Fruit fly (Drosophila melanogaster) Kc167 (cell line): ENCODE measurements around the gene Nckx30C.

Source experiments
- Myc ChIP-seq: fragments of >200 bp; optimal IDR thresholded peaks from 2 replicates; lab custom pipeline; 2017; ENCODE audit warnings: missing external identifiers
- Sin3A ChIP-seq: fragments of >200 bp; optimal IDR thresholded peaks from 2 replicates; lab custom pipeline; 2018; ENCODE audit warnings: missing external identifiers
- h ChIP-seq: fragments of >200 bp; optimal IDR thresholded peaks from 3 replicates; lab custom pipeline; 2018; ENCODE audit warnings: missing external identifiers
- insv ChIP-seq: fragments of >200 bp; optimal IDR thresholded peaks from 3 replicates; lab custom pipeline; 2018; ENCODE audit warnings: missing external identifiers
- psq ChIP-seq: fragments of >200 bp; optimal IDR thresholded peaks from 2 replicates; lab custom pipeline; 2017; ENCODE audit warnings: missing external identifiers
- ttk ChIP-seq: sonication (Bioruptor generic); optimal IDR thresholded peaks from 2 replicates; lab custom pipeline; 2017; ENCODE audit warnings: missing external identifiers

The Nckx30C gene

dm6 chr2L:9739685-9740084 is 6.6 kb downstream of the Nckx30C start:
- no peak for TF ChIP-seq ttk (lab: Kevin White, UChicago)
- no peak for TF ChIP-seq Myc (lab: Kevin White, UChicago)
- TF ChIP-seq h (lab: Kevin White, UChicago), result no peak
- TF ChIP-seq Sin3A, result no peak
- TF ChIP-seq psq (lab: Kevin White, UChicago), result no peak
- no peak for TF ChIP-seq insv

dm6 chr2L:9737803-9738202 is 8.5 kb downstream of the Nckx30C start:
- TF ChIP-seq Sin3A, result no peak
- no peak for TF ChIP-seq insv
- no peak for TF ChIP-seq psq (lab: Kevin White, UChicago)
- TF ChIP-seq Myc (lab: Kevin White, UChicago), result no peak

DNA sequence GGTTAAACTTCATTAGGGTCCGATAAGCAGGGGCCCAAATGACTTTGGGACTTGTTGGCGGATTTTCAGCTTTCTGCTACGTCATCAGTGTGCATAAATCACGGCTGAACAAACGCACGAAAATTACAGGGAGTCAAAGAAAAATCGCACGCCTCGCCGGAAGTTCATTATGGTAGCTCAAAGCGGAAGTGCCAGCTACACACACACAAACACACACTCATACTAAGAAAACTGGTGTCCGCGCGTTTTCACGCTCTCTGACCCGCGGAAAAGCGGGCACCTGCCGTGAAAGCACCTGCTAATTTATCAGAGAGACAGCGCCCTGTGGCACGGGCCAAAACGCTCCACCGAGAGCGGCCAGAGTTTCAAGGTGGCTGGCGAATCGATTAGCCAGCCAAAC is 8.9 kb downstream of the Nckx30C start:
- TF ChIP-seq ttk (lab: Kevin White, UChicago), result no peak
- no peak for TF ChIP-seq insv
- TF ChIP-seq psq (lab: Kevin White, UChicago), result no peak

dm6 chr2L:9736000-9736695 is 10.1 kb downstream of the Nckx30C start, which contains the start of gene CG13117:
CG13117 (plus strand) TSS chr2L:9736645.
- TF ChIP-seq h (lab: Kevin White, UChicago) (no peak), Sin3A (no peak), psq (lab: Kevin White, UChicago) (no peak), ttk (lab: Kevin White, UChicago) (no peak), Myc (lab: Kevin White, UChicago) (no peak), insv (no peak)

DNA sequence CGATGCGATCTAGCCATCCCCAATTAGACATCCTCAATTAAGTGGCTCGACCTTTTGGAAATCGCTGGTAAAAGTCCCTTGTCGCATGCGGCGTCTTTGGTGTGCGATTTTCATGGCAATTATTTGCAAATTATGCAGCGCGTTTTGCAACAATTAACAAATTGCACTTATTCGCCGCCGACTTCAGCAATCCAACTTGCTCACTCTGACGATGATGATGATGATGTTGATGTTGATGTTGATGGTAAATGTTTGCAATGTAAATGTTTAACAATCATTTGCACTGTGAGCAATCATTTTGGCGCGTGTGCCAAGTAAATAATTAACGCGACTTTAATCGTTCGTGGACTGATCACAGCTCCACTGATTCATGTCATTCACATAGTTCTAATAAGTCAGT is 12.2 kb downstream of the Nckx30C start:
- no peak for TF ChIP-seq psq (lab: Kevin White, UChicago)
- no peak for TF ChIP-seq h (lab: Kevin White, UChicago)
- TF ChIP-seq ttk (lab: Kevin White, UChicago), result no peak
- TF ChIP-seq insv, result no peak
- no peak for TF ChIP-seq Myc (lab: Kevin White, UChicago)
- TF ChIP-seq Sin3A, result no peak

- TF ChIP-seq h (lab: Kevin White, UChicago), result no peak
- TF ChIP-seq Sin3A, result no peak
- no peak for TF ChIP-seq psq (lab: Kevin White, UChicago)
- TF ChIP-seq Myc (lab: Kevin White, UChicago), result no peak
- no peak for TF ChIP-seq ttk (lab: Kevin White, UChicago)
Measured at dm6 chr2L:9731269-9731668, 15.0 kb downstream of the Nckx30C start.

DNA sequence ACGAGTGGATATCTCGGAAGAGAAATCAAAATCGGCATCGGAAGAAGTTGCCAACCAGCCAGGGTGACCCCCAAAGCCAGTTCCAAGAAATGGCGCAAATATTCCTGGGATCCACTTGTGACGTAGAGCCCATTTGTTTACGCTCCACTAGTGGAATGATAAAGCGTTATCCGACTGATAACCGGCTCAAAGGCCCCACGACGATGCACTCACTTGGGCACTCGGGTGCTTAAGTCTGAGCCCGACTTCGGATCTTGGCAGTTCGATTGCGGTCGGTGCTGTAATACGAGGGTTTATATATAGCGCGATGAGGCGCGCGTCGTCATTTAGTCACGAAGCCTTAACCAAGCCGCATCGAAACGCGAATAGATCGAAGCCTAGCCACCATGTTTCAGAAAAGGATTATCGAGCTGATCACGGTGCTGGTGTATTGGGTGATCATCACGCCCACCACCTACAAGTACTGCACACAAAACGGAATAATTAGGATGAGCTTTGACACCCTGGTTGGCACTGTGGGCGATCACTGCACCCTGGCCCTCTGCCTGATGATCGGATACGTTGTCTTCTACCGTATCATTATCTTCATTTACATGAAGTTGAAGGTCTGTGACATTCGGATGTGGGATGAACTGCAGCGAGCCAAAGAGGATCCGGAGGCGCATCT is 16.5 kb downstream of the Nckx30C start, which contains the start of gene CG13116:
CG13116 (plus strand) TSS at position 323 of the 667 bp plus-strand sequence.
- TF ChIP-seq h (lab: Kevin White, UChicago) (no peak), psq (lab: Kevin White, UChicago) (no peak), insv (no peak), ttk (lab: Kevin White, UChicago) (no peak), Sin3A (no peak), Myc (lab: Kevin White, UChicago) (no peak)

DNA sequence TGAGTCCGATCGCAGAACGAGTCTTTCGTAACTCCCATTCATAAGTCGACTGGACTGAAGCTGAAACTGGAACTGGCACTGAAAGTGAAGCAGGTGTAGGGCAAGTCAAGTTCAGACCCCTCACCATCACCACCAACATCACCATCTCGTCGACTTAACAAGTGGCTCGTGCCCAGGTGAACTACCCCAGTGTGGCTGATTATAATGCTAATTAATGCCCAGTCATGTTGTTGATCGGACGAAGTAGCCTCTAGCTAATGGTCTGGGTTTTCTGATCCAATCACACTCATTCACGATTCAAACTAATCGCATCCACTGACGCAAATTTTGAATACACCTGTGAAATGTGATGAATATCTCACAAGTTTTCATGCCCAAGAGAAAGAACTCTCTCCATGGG is 17.5 kb downstream of the Nckx30C start:
- no peak for TF ChIP-seq Sin3A
- no peak for TF ChIP-seq ttk (lab: Kevin White, UChicago)

DNA sequence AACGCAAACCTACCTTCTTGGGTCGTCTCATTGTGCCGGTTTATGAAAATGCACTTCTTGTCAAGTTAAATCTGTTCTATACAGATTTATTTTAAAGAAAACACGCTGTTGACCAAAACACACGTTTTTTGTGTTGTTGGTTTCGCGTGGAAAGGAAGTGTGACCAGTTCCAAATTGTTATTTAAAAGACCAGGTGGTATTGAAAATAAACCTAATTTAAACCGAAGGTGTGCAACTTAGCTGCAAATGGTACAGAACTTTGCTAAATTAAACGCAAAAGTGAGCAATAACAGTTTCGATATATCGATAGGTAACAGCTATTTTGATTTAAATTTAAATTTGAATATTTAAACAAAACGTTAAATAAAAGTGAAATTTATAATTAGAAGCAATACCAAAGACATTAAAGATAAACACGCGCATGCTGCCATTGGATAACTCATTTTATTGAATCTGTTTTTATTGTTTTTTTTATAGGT is 35.1 kb downstream of the Nckx30C start, which contains the start of gene CG4364:
CG4364 (minus strand) TSS at position 165 of the 479 bp plus-strand sequence.
- TF ChIP-seq psq (lab: Kevin White, UChicago) (no peak), insv (no peak), ttk (lab: Kevin White, UChicago) (no peak), Myc (lab: Kevin White, UChicago) (no peak)

DNA sequence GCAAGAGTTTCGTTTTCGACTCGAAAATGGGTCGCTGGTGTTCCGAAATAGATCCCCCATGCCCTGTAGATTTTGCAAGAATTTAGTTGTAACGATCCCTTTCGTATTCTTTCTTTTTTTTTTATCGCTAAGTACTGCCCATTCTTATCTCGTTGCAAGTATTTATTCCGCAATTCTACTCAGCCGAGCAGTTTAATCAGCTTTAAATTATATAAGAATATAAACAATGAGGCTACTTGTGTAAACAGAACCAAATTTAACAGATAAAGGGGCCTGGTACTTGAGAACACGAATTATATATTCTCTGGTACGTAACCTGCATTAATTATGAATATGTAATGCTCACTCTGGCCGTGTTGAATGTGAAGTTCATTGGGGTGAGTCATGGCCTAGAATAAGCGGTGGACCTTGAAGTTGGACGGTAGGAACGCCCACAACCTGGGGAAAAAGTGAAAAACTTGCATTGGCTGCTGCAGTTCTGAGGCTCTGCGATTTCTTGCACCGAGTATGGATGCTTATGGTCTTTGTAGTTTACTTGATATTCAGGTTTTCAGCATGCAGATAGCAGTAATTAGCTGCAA is 38.7 kb downstream of the Nckx30C start:
- TF ChIP-seq ttk (lab: Kevin White, UChicago) (no peak), Sin3A (no peak), h (lab: Kevin White, UChicago) (no peak), insv (no peak), Myc (lab: Kevin White, UChicago) (no peak), psq (lab: Kevin White, UChicago) (no peak)

DNA sequence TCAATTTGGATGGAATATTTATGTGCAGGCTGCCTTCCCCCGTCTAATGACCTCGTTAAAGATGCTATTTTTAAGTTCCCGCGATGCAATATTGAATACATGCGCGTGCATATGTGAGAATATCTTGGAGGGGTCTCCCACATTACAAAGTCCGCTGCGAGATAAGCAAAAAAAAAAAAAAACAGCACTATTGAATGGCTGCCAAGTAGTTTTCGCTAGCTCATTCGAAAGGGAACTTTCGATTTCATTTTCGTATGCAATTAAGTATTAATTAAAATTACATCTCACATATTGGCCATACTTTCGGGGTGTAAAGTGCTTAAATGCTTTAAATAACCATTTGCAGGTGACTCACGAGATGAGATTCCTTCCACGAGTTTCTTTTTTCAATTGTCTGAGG is 39.2 kb downstream of the Nckx30C start:
- TF ChIP-seq Myc (lab: Kevin White, UChicago) (no peak), insv (no peak), ttk (lab: Kevin White, UChicago) (no peak), psq (lab: Kevin White, UChicago) (no peak), Sin3A (no peak), h (lab: Kevin White, UChicago) (no peak)

dm6 chr2L:9705872-9706317 is 40.4 kb downstream of the Nckx30C start, which contains the start of gene CG31710:
CG31710 (minus strand) TSS chr2L:9705954.
- TF ChIP-seq h (lab: Kevin White, UChicago) (no peak), Sin3A (no peak), Myc (lab: Kevin White, UChicago) (no peak), psq (lab: Kevin White, UChicago) (no peak), ttk (lab: Kevin White, UChicago) (no peak), insv (no peak)
